Fruit fly (Drosophila melanogaster) S2 (cell line): ENCODE measurements around the gene blp.

ENCODE experiments used
- CG8478 ChIP-seq: fragments of >200 bp; optimal IDR thresholded peaks from 2 replicates; lab custom pipeline; 2018
- CTCF ChIP-seq, 2 experiments: fragments of >200 bp; optimal IDR thresholded peaks; 2 replicates each; lab custom pipeline; 2018

- TF ChIP-seq CTCF (optimal IDR thresholded peaks at IDR 0.05; lab: Kevin White, UChicago) (no peak), CG8478 (no peak)
Observed at dm6 chr3R:15965169-15965568, 31.5 kb downstream of the blp start, which contains the start of the genes CG32856 and Rbf2.
